Worm (Caenorhabditis elegans): ENCODE measurements around the gene W04G3.10.

- no peak for TF ChIP-seq lin-39 (tag; optimal IDR thresholded peaks at IDR 0.05)
- no peak for TF ChIP-seq fkh-10 (GFP tag; optimal IDR thresholded peaks at IDR 0.05)
- no peak for TF ChIP-seq ZK546.5 (tag; optimal IDR thresholded peaks at IDR 0.05)
- no peak for TF ChIP-seq skn-1 (tag; optimal IDR thresholded peaks at IDR 0.05)
- no peak for TF ChIP-seq ceh-82 (tag; optimal IDR thresholded peaks at IDR 0.05)
- no peak for TF ChIP-seq mdl-1 (tag; optimal IDR thresholded peaks at IDR 0.05)
- no peak for TF ChIP-seq nhr-12 (tag; optimal IDR thresholded peaks at IDR 0.05)
- TF ChIP-seq egl-27 (tag; optimal IDR thresholded peaks at IDR 0.05): no peak
- TF ChIP-seq tbx-2 (tag; optimal IDR thresholded peaks at IDR 0.05): no peak
- no peak for TF ChIP-seq fkh-2 (tag; optimal IDR thresholded peaks at IDR 0.05)
- no peak for TF ChIP-seq lin-15B (tag; optimal IDR thresholded peaks at IDR 0.05)
- TF ChIP-seq nfya-1 (tag; optimal IDR thresholded peaks at IDR 0.05; ENCODE audit: insufficient read depth): no peak
- TF ChIP-seq nhr-11 (tag; optimal IDR thresholded peaks at IDR 0.05): no peak
These were observed 27.0 kb upstream of the W04G3.10 start, which contains the start of gene W02H3.1 for ce11 chrX:11104883-11105629.

Data from whole organism, L3 larva.